Fruit fly (Drosophila melanogaster) whole organism, embryonic: ENCODE results near the gene CG7914.

Experiments used
- Ada2b ChIP-seq: fragments of 200-800 bp; sonication (Bioruptor generic); IDR thresholded peaks from 2 replicates; pipeline ENCODE4 v1.3.6; 2022; ENCODE audit warnings: missing biosample characterization, missing genetic modification characterization
- Bteb2 ChIP-seq: fragments of 200-800 bp; sonication (Bioruptor generic); optimal IDR thresholded peaks from 2 replicates; lab custom pipeline; 2016; ENCODE audit warnings: missing biosample characterization, missing genetic modification characterization
- CG17361 ChIP-seq: fragments of 200-800 bp; sonication (Bioruptor generic); IDR thresholded peaks from 3 replicates; pipeline ENCODE4 v1.3.6; 2022; ENCODE audit warnings: missing biosample characterization, missing genetic modification characterization
- CG32532 ChIP-seq: fragments of 200-800 bp; sonication (Bioruptor generic); IDR thresholded peaks from 2 replicates; pipeline ENCODE4 v1.3.6; 2022; ENCODE audit warnings: missing biosample characterization, missing genetic modification characterization
- CG6175 ChIP-seq: fragments of 200-800 bp; sonication (Bioruptor generic); IDR thresholded peaks from 3 replicates; pipeline ENCODE4 v1.3.6; 2022; ENCODE audit warnings: missing biosample characterization, missing genetic modification characterization
- CG8089 ChIP-seq: fragments of 200-800 bp; sonication (Bioruptor generic); optimal IDR thresholded peaks from 3 replicates; lab custom pipeline; 2016; ENCODE audit warnings: missing biosample characterization, missing genetic modification characterization
- NfI ChIP-seq: fragments of 200-800 bp; sonication (Bioruptor generic); optimal IDR thresholded peaks from 3 replicates; lab custom pipeline; 2018; ENCODE audit warnings: missing biosample characterization, mild to moderate bottlenecking, missing genetic modification characterization, moderate library complexity
- Scr ChIP-seq: fragments of 200-800 bp; sonication (Bioruptor generic); IDR thresholded peaks from 2 replicates; pipeline ENCODE4 v1.3.6; 2022; ENCODE audit warnings: missing biosample characterization, missing genetic modification characterization; ENCODE audit not compliant: partially characterized antibody
- Sox100B ChIP-seq: fragments of 200-800 bp; sonication (Bioruptor generic); optimal IDR thresholded peaks from 3 replicates; lab custom pipeline; 2018; ENCODE audit warnings: missing biosample characterization, mild to moderate bottlenecking, missing genetic modification characterization
- Vsx1 ChIP-seq: fragments of 200-800 bp; sonication (Bioruptor generic); optimal IDR thresholded peaks from 2 replicates; lab custom pipeline; 2017; ENCODE audit warnings: missing biosample characterization, mild to moderate bottlenecking, missing genetic modification characterization, missing genetic modification reagents
- bigmax ChIP-seq: fragments of 200-800 bp; sonication (Bioruptor generic); optimal IDR thresholded peaks from 2 replicates; lab custom pipeline; 2018; ENCODE audit warnings: missing biosample characterization, mild to moderate bottlenecking, missing genetic modification characterization
- fu2 ChIP-seq: fragments of 200-800 bp; sonication (Bioruptor generic); optimal IDR thresholded peaks from 2 replicates; lab custom pipeline; 2016; ENCODE audit warnings: missing biosample characterization, missing genetic modification characterization
- kay ChIP-seq: fragments of 200-800 bp; sonication (Bioruptor generic); optimal IDR thresholded peaks from 2 replicates; lab custom pipeline; 2016; ENCODE audit warnings: missing biosample characterization, missing genetic modification characterization

DNA sequence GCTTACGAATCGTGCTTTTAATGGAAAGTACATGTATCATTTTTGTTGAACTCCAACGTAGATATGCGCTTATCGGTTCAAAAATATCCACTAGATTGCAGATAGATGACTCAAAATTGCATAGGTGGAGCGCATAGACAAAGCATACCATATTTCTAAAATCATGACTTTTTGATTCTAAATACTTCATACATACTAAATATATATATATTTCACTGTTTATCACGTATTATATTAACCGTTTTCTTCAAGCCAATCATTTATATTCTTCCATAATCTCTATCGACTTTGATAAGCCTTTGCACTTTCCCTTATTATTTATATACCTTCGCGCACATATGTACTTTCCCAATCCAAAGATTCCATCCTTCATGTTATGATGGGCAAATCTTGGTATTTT, 18.7 kb upstream of the CG7914 start, which contains the start of gene CG14195:
- TF ChIP-seq CG32532 (GFP tag; lab: Robert Waterston, UW) (no peak), fu2 (GFP tag; lab: Kevin White, UChicago) (no peak), NfI (GFP tag; lab: Kevin White, UChicago) (no peak), Ada2b (GFP tag; lab: Robert Waterston, UW) (no peak), Vsx1 (no peak), bigmax (GFP tag; lab: Kevin White, UChicago) (no peak), Scr (GFP tag; lab: Robert Waterston, UW) (no peak), CG17361 (GFP tag; lab: Robert Waterston, UW) (no peak), Sox100B (GFP tag; lab: Kevin White, UChicago) (no peak), CG6175 (GFP tag; lab: Robert Waterston, UW) (no peak), Bteb2 (GFP tag; lab: Kevin White, UChicago) (no peak), kay (GFP tag; lab: Kevin White, UChicago) (no peak), CG8089 (GFP tag; lab: Kevin White, UChicago) (no peak)
